Worm (Caenorhabditis elegans): ENCODE measurements around the gene bath-20.

DNA sequence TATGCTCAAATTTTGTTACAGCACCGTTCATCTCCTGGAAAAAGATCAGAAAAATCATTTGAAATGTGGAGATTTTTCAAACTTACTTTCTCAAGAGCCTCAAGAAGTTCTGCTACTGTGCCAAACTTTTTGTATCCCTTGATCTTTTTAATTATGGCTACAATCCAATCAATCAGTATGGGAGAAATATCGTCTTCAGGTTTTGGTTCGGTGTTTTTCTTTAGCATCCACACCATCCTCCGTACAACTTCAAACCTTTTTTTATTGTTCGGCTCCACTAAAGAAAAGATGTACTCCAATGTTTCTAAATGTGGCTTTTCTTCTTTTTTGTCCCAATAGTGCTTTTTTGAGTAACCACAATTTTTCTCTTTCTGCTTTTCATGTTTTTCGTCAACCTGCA lies 34.1 kb upstream of the bath-20 start:
- TF ChIP-seq him-1 (tag; optimal IDR thresholded peaks at IDR 0.05) (no peak), dao-5 (tag; optimal IDR thresholded peaks at IDR 0.05) (no peak), W03F9.2 (tag; optimal IDR thresholded peaks at IDR 0.05) (no peak)

Measured in whole organism, L4/young adult.